Fruit fly (Drosophila melanogaster) whole organism, embryonic: Measurements from ENCODE around the gene CG13842.

ENCODE experiments used
- Atf6 ChIP-seq: fragments of 200-800 bp; sonication (Bioruptor generic); IDR thresholded peaks from 2 replicates; pipeline ENCODE4 v1.3.6; 2022; ENCODE audit warnings: missing biosample characterization, missing genetic modification characterization
- CG10366 ChIP-seq: fragments of 200-800 bp; sonication (Bioruptor generic); IDR thresholded peaks from 2 replicates; pipeline ENCODE4 v1.3.6; 2022; ENCODE audit warnings: missing biosample characterization, missing genetic modification characterization
- CG10431 ChIP-seq: fragments of 200-800 bp; sonication (Bioruptor generic); optimal IDR thresholded peaks from 3 replicates; lab custom pipeline; 2018; ENCODE audit warnings: missing biosample characterization, mild to moderate bottlenecking, missing genetic modification characterization
- CG11695 ChIP-seq: fragments of 200-800 bp; sonication (Bioruptor generic); IDR thresholded peaks from 3 replicates; pipeline ENCODE4 v1.3.6; 2022; ENCODE audit warnings: missing biosample characterization, missing genetic modification characterization
- CG12219 ChIP-seq: fragments of 200-800 bp; sonication (Bioruptor generic); optimal IDR thresholded peaks from 3 replicates; lab custom pipeline; 2018; ENCODE audit warnings: missing biosample characterization, mild to moderate bottlenecking, missing genetic modification characterization
- CG13424 ChIP-seq: fragments of 200-800 bp; sonication (Bioruptor generic); optimal IDR thresholded peaks from 2 replicates; lab custom pipeline; 2019; ENCODE audit warnings: missing biosample characterization, mild to moderate bottlenecking, missing genetic modification characterization, moderate library complexity
- CG14050 ChIP-seq: fragments of 200-800 bp; sonication (Bioruptor generic); IDR thresholded peaks from 3 replicates; pipeline ENCODE4 v1.3.6; 2022; ENCODE audit warnings: missing biosample characterization, missing genetic modification characterization
- CG17359 ChIP-seq: fragments of 200-800 bp; sonication (Bioruptor generic); optimal IDR thresholded peaks from 3 replicates; lab custom pipeline; 2018; ENCODE audit warnings: missing biosample characterization, mild to moderate bottlenecking, missing genetic modification characterization, moderate library complexity
- CG4617 ChIP-seq: fragments of 200-800 bp; sonication (Bioruptor generic); optimal IDR thresholded peaks from 3 replicates; lab custom pipeline; 2016; ENCODE audit warnings: missing biosample characterization, missing genetic modification characterization, borderline replicate concordance
- CG6272 ChIP-seq: fragments of 200-800 bp; sonication (Bioruptor generic); IDR thresholded peaks from 2 replicates; pipeline ENCODE4 v1.3.6; 2022; ENCODE audit warnings: missing biosample characterization, missing genetic modification characterization
- CG6689 ChIP-seq: fragments of 200-800 bp; sonication (Bioruptor generic); IDR thresholded peaks from 2 replicates; pipeline ENCODE4 v1.3.6; 2022; ENCODE audit warnings: missing biosample characterization, missing genetic modification characterization
- CG6765 ChIP-seq: fragments of 200-800 bp; sonication (Bioruptor generic); optimal IDR thresholded peaks from 3 replicates; lab custom pipeline; 2017; ENCODE audit warnings: missing biosample characterization, mild to moderate bottlenecking, missing genetic modification characterization
- CG8924 ChIP-seq: fragments of 200-800 bp; optimal IDR thresholded peaks from 3 replicates; lab custom pipeline; 2019; ENCODE audit warnings: missing biosample characterization, mild to moderate bottlenecking, missing genetic modification characterization, moderate library complexity
- CG9932 ChIP-seq: fragments of 200-800 bp; sonication (Bioruptor generic); IDR thresholded peaks from 2 replicates; pipeline ENCODE4 v1.3.6; 2022; ENCODE audit warnings: missing biosample characterization, missing genetic modification characterization
- Chrac-16 ChIP-seq: fragments of 200-800 bp; sonication (Bioruptor generic); optimal IDR thresholded peaks from 3 replicates; lab custom pipeline; 2016; ENCODE audit warnings: missing biosample characterization, missing genetic modification characterization
- E2f2 ChIP-seq: fragments of 200-800 bp; sonication (Bioruptor generic); IDR thresholded peaks from 2 replicates; pipeline ENCODE4 v1.3.6; 2022; ENCODE audit warnings: missing biosample characterization, missing genetic modification characterization
- Ets97D ChIP-seq: fragments of 200-800 bp; sonication (Bioruptor generic); optimal IDR thresholded peaks from 3 replicates; lab custom pipeline; 2016; ENCODE audit warnings: missing biosample characterization, missing genetic modification characterization
- Fer2 ChIP-seq: fragments of 200-800 bp; sonication (Bioruptor generic); optimal IDR thresholded peaks from 2 replicates; lab custom pipeline; 2018; ENCODE audit warnings: missing biosample characterization, mild to moderate bottlenecking, missing genetic modification characterization, moderate library complexity
- Gsc ChIP-seq: fragments of 200-800 bp; sonication (Bioruptor generic); IDR thresholded peaks from 2 replicates; pipeline ENCODE4 v1.3.6; 2022; ENCODE audit warnings: missing biosample characterization, missing genetic modification characterization
- Kr ChIP-seq: fragments of 200-800 bp; sonication (Bioruptor generic); optimal IDR thresholded peaks from 2 replicates; lab custom pipeline; 2017; ENCODE audit warnings: missing biosample characterization, mild to moderate bottlenecking, missing genetic modification characterization
- Mad ChIP-seq: fragments of 200-800 bp; sonication (Bioruptor generic); optimal IDR thresholded peaks from 2 replicates; lab custom pipeline; 2016; ENCODE audit warnings: missing biosample characterization, missing genetic modification characterization
- Nf-YA ChIP-seq: fragments of 200-800 bp; sonication (Bioruptor generic); IDR thresholded peaks from 2 replicates; pipeline ENCODE4 v1.3.6; 2022; ENCODE audit warnings: missing biosample characterization, missing genetic modification characterization
- Nf-YB ChIP-seq: fragments of 200-800 bp; sonication (Bioruptor generic); optimal IDR thresholded peaks from 3 replicates; lab custom pipeline; 2019; ENCODE audit warnings: missing biosample characterization, mild to moderate bottlenecking, missing genetic modification characterization, moderate library complexity
- Ptx1 ChIP-seq: fragments of 200-800 bp; sonication (Bioruptor generic); IDR thresholded peaks from 2 replicates; pipeline ENCODE4 v1.3.6; 2022; ENCODE audit warnings: missing biosample characterization, missing genetic modification characterization
- Spps ChIP-seq: fragments of 200-800 bp; sonication (Bioruptor generic); optimal IDR thresholded peaks from 2 replicates; lab custom pipeline; 2018; ENCODE audit warnings: missing biosample characterization, mild to moderate bottlenecking, missing genetic modification characterization
- Xbp1 ChIP-seq: fragments of 200-800 bp; sonication (Bioruptor generic); optimal IDR thresholded peaks from 3 replicates; lab custom pipeline; 2016; ENCODE audit warnings: missing biosample characterization, mild to moderate bottlenecking, missing genetic modification characterization
- al ChIP-seq: fragments of 200-800 bp; sonication (Bioruptor generic); IDR thresholded peaks from 2 replicates; pipeline ENCODE4 v1.3.6; 2022; ENCODE audit warnings: missing biosample characterization, missing genetic modification characterization
- ara ChIP-seq: fragments of 200-800 bp; sonication (Bioruptor generic); IDR thresholded peaks from 2 replicates; pipeline ENCODE4 v1.3.6; 2022; ENCODE audit warnings: missing biosample characterization, missing genetic modification characterization
- btn ChIP-seq: fragments of 200-800 bp; sonication (Bioruptor generic); optimal IDR thresholded peaks from 2 replicates; lab custom pipeline; 2016; ENCODE audit warnings: missing biosample characterization, missing genetic modification characterization
- cad ChIP-seq: fragments of >200 bp; optimal IDR thresholded peaks from 2 replicates; lab custom pipeline; 2017; ENCODE audit warnings: missing biosample characterization, missing genetic modification characterization
- caup ChIP-seq: fragments of 200-800 bp; sonication (Bioruptor generic); optimal IDR thresholded peaks from 3 replicates; lab custom pipeline; 2017; ENCODE audit warnings: missing biosample characterization, mild to moderate bottlenecking, missing genetic modification characterization, moderate library complexity; ENCODE audit not compliant: severe bottlenecking
- dati ChIP-seq: fragments of 200-800 bp; sonication (Bioruptor generic); IDR thresholded peaks from 2 replicates; pipeline ENCODE4 v1.3.6; 2022; ENCODE audit warnings: missing biosample characterization, missing genetic modification characterization
- dimm ChIP-seq: fragments of 200-800 bp; sonication (Bioruptor generic); IDR thresholded peaks from 2 replicates; pipeline ENCODE4 v1.3.6; 2022; ENCODE audit warnings: missing biosample characterization, missing genetic modification characterization
- dmrt11E ChIP-seq: fragments of 200-800 bp; sonication (Bioruptor generic); optimal IDR thresholded peaks from 3 replicates; lab custom pipeline; 2018; ENCODE audit warnings: missing biosample characterization, mild to moderate bottlenecking, missing genetic modification characterization, moderate library complexity
- dpn ChIP-seq, 2 experiments: fragments of 200-800 bp; sonication (Bioruptor generic); optimal IDR thresholded peaks; 3 replicates each; lab custom pipeline; 2016; ENCODE audit warnings: missing biosample characterization in 2 of 2, missing genetic modification characterization in 2 of 2
- eve ChIP-seq, 2 experiments: fragments of >200 bp; optimal IDR thresholded peaks; 2 replicates each; lab custom pipeline; 2017; ENCODE audit warnings: missing biosample characterization in 2 of 2, missing genetic modification characterization in 2 of 2
- fu2 ChIP-seq: fragments of 200-800 bp; sonication (Bioruptor generic); optimal IDR thresholded peaks from 2 replicates; lab custom pipeline; 2016; ENCODE audit warnings: missing biosample characterization, missing genetic modification characterization
- gcm2 ChIP-seq: fragments of 200-800 bp; sonication (Bioruptor generic); optimal IDR thresholded peaks from 2 replicates; lab custom pipeline; 2016; ENCODE audit warnings: missing biosample characterization, missing genetic modification characterization
- hb ChIP-seq: fragments of 200-800 bp; sonication (Bioruptor generic); IDR thresholded peaks from 3 replicates; pipeline ENCODE4 v1.3.6; 2022; ENCODE audit warnings: missing biosample characterization, missing genetic modification characterization; ENCODE audit not compliant: partially characterized antibody
- hth ChIP-seq: fragments of >200 bp; optimal IDR thresholded peaks from 2 replicates; lab custom pipeline; 2017; ENCODE audit warnings: inconsistent platforms
- jing ChIP-seq: fragments of 200-800 bp; sonication (Bioruptor generic); optimal IDR thresholded peaks from 2 replicates; lab custom pipeline; 2018; ENCODE audit warnings: missing biosample characterization, mild to moderate bottlenecking, missing genetic modification characterization
- luna ChIP-seq: fragments of 200-800 bp; sonication (Bioruptor generic); optimal IDR thresholded peaks from 2 replicates; lab custom pipeline; 2016; ENCODE audit warnings: missing biosample characterization, missing genetic modification characterization
- mam ChIP-seq: fragments of 200-800 bp; sonication (Bioruptor generic); optimal IDR thresholded peaks from 3 replicates; lab custom pipeline; 2016; ENCODE audit warnings: missing biosample characterization, missing genetic modification characterization
- odd ChIP-seq: fragments of 200-800 bp; sonication (Bioruptor generic); optimal IDR thresholded peaks from 2 replicates; lab custom pipeline; 2017; ENCODE audit warnings: missing biosample characterization, mild to moderate bottlenecking, missing genetic modification characterization
- p53 ChIP-seq: fragments of 200-800 bp; sonication (Bioruptor generic); optimal IDR thresholded peaks from 2 replicates; lab custom pipeline; 2016; ENCODE audit warnings: missing biosample characterization, missing genetic modification characterization
- phol ChIP-seq: fragments of 200-800 bp; sonication (Bioruptor generic); optimal IDR thresholded peaks from 3 replicates; lab custom pipeline; 2018; ENCODE audit warnings: missing biosample characterization, mild to moderate bottlenecking, missing genetic modification characterization, moderate library complexity
- prd ChIP-seq, 3 experiments: fragments of >200 bp in 2 of 3; fragments of 200-800 bp in 1 of 3; sonication (Bioruptor generic) in 1 of 3; optimal IDR thresholded peaks in 2 of 3; IDR thresholded peaks in 1 of 3; 2 replicates in 2 of 3; 3 replicates in 1 of 3; pipeline versions ENCODE4 v1.3.6 to Lab custom; 2017 to 2022; ENCODE audit warnings: missing biosample characterization in 1 of 3, missing genetic modification characterization in 1 of 3
- row ChIP-seq: fragments of 200-800 bp; sonication (Bioruptor generic); IDR thresholded peaks from 3 replicates; pipeline ENCODE4 v1.3.6; 2022; ENCODE audit warnings: missing biosample characterization, missing genetic modification characterization
- sens ChIP-seq: fragments of 200-800 bp; sonication (Bioruptor generic); peaks from one replicate; lab custom pipeline; 2016; ENCODE audit warnings: missing biosample characterization, missing genetic modification characterization
- shn ChIP-seq: fragments of 200-800 bp; sonication (Bioruptor generic); optimal IDR thresholded peaks from 3 replicates; lab custom pipeline; 2016; ENCODE audit warnings: missing biosample characterization, missing genetic modification characterization
- ssp ChIP-seq: fragments of 200-800 bp; sonication (Bioruptor generic); IDR thresholded peaks from 2 replicates; pipeline ENCODE4 v1.3.6; 2022; ENCODE audit warnings: missing biosample characterization, missing genetic modification characterization

Gene CG13842

dm6 chr3R:22664274-22664673, 42.8 kb downstream of the CG13842 start (continued):
- TF ChIP-seq sens (GFP tag; lab: Kevin White, UChicago) (peak; percentile 89), al (GFP tag; lab: Robert Waterston, UW) (0 out of 2 replicates have a peak, but pooled peaks have one; percentile 17), CG10431 (GFP tag; lab: Kevin White, UChicago) (no peak), Chrac-16 (GFP tag; lab: Kevin White, UChicago) (peak; percentile 24), Fer2 (tag; lab: Kevin White, UChicago) (no peak), CG9932 (GFP tag; lab: Robert Waterston, UW) (peak; percentile 15; the same call in 1 of the 2 replicates), btn (GFP tag; lab: Kevin White, UChicago) (no peak), CG14050 (GFP tag; lab: Robert Waterston, UW) (0 out of 3 replicates have a peak, but pooled peaks have one; percentile 15), jing (peak; percentile 3), CG10366 (peak; percentile 59), gcm2 (no peak), eve (GFP tag; optimal IDR thresholded peaks at IDR 0.05; lab: Kevin White, UChicago) (peak in 1 of 2 experiments; percentile 5), E2f2 (GFP tag; lab: Robert Waterston, UW) (no peak), CG6689 (peak; percentile 57; the same call in 1 of the 2 replicates), Xbp1 (GFP tag; lab: Kevin White, UChicago) (peak; percentile 56), Nf-YB (GFP tag; lab: Kevin White, UChicago) (no peak), Atf6 (GFP tag; lab: Robert Waterston, UW) (no peak), shn (GFP tag; lab: Kevin White, UChicago) (peak; percentile 21), fu2 (GFP tag; lab: Kevin White, UChicago) (no peak), prd (optimal IDR thresholded peaks at IDR 0.05; lab: Kevin White, UChicago) (no peak), prd (GFP tag; IDR thresholded peaks at IDR 0.05; lab: Robert Waterston, UW) (peak; percentile 68; the same call in 2 of the 3 replicates), Mad (GFP tag; lab: Kevin White, UChicago) (no peak), phol (tag; lab: Kevin White, UChicago) (peak; percentile 48), Spps (tag; lab: Kevin White, UChicago) (no peak), hb (GFP tag; lab: Robert Waterston, UW) (no peak), CG13424 (tag; lab: Kevin White, UChicago) (peak; percentile 32), odd (GFP tag; lab: Kevin White, UChicago) (no peak), CG6765 (GFP tag; lab: Kevin White, UChicago) (no peak), Ets97D (GFP tag; lab: Kevin White, UChicago) (no peak), ssp (GFP tag; lab: Robert Waterston, UW) (peak; percentile 53), dati (GFP tag; lab: Robert Waterston, UW) (no peak), CG4617 (GFP tag; lab: Kevin White, UChicago) (no peak), mam (GFP tag; lab: Kevin White, UChicago) (peak; percentile 27), Gsc (GFP tag; lab: Robert Waterston, UW) (no peak), caup (GFP tag; lab: Kevin White, UChicago) (no peak), dimm (GFP tag; lab: Robert Waterston, UW) (0 out of 2 replicates have a peak, but pooled peaks have one; percentile 37), Nf-YA (GFP tag; lab: Robert Waterston, UW) (peak; percentile 44; the same call in 1 of the 2 replicates), ara (GFP tag; lab: Robert Waterston, UW) (peak; percentile 49; the same call in 1 of the 2 replicates), luna (GFP tag; lab: Kevin White, UChicago) (no peak), CG8924 (tag; lab: Kevin White, UChicago) (peak; percentile 7), dmrt11E (tag; lab: Kevin White, UChicago) (no peak), p53 (GFP tag; lab: Kevin White, UChicago) (no peak), CG11695 (GFP tag; lab: Robert Waterston, UW) (0 out of 3 replicates have a peak, but pooled peaks have one; percentile 23), Kr (GFP tag; lab: Kevin White, UChicago) (no peak), hth (lab: Kevin White, UChicago) (no peak), Ptx1 (GFP tag; lab: Robert Waterston, UW) (peak; percentile 47; the same call in 1 of the 2 replicates), CG17359 (peak; percentile 59), CG6272 (GFP tag; lab: Robert Waterston, UW) (0 out of 2 replicates have a peak, but pooled peaks have one; percentile 9), row (GFP tag; lab: Robert Waterston, UW) (peak; percentile 69), cad (GFP tag; lab: Kevin White, UChicago) (no peak), dpn (GFP tag; optimal IDR thresholded peaks at IDR 0.05; lab: Kevin White, UChicago) (peak in 1 of 2 experiments; percentile 61), CG12219 (peak; percentile 31)
